Fruit fly (Drosophila melanogaster) Kc167 (cell line): ENCODE data around the gene CG18585.

ENCODE experiments used
- insv ChIP-seq: fragments of >200 bp; optimal IDR thresholded peaks from 3 replicates; lab custom pipeline; 2018; ENCODE audit warnings: missing external identifiers
- ttk ChIP-seq: sonication (Bioruptor generic); optimal IDR thresholded peaks from 2 replicates; lab custom pipeline; 2017; ENCODE audit warnings: missing external identifiers

DNA sequence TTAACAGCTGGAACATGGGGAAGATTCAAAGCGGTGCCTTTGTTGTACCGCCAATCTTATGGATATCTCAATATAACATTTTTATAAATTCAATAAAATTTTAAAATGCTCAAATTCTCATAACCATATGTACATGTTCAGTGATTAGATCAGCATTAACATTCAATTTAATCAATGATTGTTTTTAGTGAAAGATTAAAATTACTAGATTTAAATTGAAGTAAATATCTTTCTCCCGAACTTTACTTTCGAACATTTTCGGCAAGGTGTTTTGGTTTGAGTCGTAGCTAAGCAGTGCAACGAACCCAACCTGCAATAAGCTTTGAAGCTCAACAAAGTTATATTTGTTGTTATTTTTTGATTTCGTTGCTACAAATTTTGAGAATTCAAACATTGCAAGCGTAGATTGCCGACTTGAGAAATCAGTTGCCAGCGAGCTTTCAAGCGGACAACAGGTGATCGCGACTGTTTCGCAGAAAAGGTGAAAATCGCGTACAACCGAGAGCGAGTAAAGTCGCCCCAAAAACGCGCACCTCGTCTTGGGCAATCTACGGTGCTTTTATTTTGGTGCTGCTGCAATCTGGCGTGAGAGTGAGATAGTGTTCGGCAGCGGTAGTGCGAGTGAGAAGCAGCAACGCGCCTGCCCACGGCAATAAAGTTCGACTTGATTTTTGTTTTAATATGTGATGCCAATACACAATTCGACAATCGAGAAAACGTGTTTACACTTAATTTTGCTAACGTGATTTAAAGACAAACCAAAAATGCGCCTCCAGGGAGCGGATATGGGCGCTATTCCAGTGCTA, 11.7 kb upstream of the CG18585 start, which contains the start of gene Tep3:
- no peak for TF ChIP-seq ttk (lab: Kevin White, UChicago)
- TF ChIP-seq insv (lab: Kevin White, UChicago) = no peak
